Worm (Caenorhabditis elegans): ENCODE results near the gene str-222.

DNA sequence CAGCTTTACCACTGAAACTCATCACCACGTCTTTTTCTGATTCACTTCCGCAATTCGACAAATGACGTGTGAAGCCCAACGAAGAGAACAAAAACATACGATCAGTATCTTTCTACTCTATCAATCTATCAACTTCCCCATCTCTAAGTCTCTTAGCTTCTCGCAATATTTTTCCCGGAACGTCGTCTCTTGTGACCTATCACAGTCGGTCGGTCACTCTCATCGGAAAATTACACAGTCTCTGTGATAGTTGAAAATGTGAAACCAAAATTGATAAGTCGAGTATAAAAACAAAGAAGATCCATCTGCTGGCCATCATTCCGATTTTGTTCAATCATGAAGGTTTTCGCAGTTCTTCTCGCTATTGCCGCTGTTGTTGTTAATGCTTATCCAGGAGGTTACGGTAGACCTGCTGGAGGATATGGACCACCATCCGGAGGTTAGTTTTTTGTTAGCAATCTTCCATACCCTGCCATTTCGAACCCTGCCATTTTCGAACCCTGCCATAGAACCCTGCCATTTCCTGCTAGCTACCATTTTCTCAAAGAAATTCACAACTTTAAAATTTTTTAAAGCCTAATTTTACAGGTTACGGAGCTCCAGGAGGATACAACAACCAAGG is 42.0 kb upstream of the str-222 start, which contains the start of gene F16B4.4:
- TF ChIP-seq jun-1 (tag; optimal IDR thresholded peaks at IDR 0.05): no peak
- no peak for TF ChIP-seq nhr-12 (tag; optimal IDR thresholded peaks at IDR 0.05)
- TF ChIP-seq elt-2 (tag; optimal IDR thresholded peaks at IDR 0.05): no peak
- TF ChIP-seq unc-62 (GFP tag; optimal IDR thresholded peaks at IDR 0.05): no peak
- TF ChIP-seq tbx-2 (tag; optimal IDR thresholded peaks at IDR 0.05): no peak
- no peak for TF ChIP-seq fkh-2 (tag; optimal IDR thresholded peaks at IDR 0.05)
- no peak for TF ChIP-seq nhr-11 (tag; optimal IDR thresholded peaks at IDR 0.05)
- no peak for TF ChIP-seq R02D3.7 (tag; optimal IDR thresholded peaks at IDR 0.05)
- peak; percentile 63 for TF ChIP-seq ama-1 (optimal IDR thresholded peaks at IDR 0.05)
- no peak for TF ChIP-seq fkh-10 (GFP tag; optimal IDR thresholded peaks at IDR 0.05)
- TF ChIP-seq ceh-28 (tag; optimal IDR thresholded peaks at IDR 0.05): peak; percentile 39
